Worm (Caenorhabditis elegans): Measurements from ENCODE around the gene R11D1.13.
A peak's percentile ranks its signal among the peaks of the same experiment; 100 is the strongest.

Gene R11D1.13

DNA sequence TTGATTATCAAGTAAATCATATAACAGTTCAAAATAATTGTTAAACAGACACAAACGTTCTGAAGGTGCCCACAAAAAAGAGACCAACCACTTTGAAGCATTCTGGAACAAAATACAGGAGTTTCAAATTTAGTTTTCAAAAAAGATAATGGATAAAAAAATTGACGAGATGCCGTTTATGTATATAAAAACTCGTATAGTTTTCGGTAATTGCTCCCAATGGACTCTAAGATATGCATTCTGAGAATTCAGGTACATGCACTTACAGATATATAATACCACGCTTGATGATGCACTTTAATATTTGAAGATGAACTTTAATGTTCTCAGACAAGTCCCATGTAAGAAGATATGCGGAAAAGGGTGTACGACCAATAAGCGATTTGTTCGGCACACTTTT lies 8.3 kb upstream of the R11D1.13 start, which contains the start of gene str-181:
str-181 (minus strand) TSS at position 101 of the 400 bp plus-strand sequence.
- no peak for TF ChIP-seq nfya-1 (tag; optimal IDR thresholded peaks at IDR 0.05)
- no peak for TF ChIP-seq ceh-18 (tag; optimal IDR thresholded peaks at IDR 0.05)

ce11 chrV:12719713-12720112 lies 7.2 kb upstream of the R11D1.13 start, which contains the start of gene R11D1.7:
Gene R11D1.7 (plus strand): TSS chrV:12720013.
- TF ChIP-seq ttx-3 (tag; optimal IDR thresholded peaks at IDR 0.05) (no peak), T23F11.4 (GFP tag; optimal IDR thresholded peaks at IDR 0.05) (no peak), pax-1 (tag; optimal IDR thresholded peaks at IDR 0.05) (no peak), ceh-14 (tag; optimal IDR thresholded peaks at IDR 0.05) (no peak)

DNA sequence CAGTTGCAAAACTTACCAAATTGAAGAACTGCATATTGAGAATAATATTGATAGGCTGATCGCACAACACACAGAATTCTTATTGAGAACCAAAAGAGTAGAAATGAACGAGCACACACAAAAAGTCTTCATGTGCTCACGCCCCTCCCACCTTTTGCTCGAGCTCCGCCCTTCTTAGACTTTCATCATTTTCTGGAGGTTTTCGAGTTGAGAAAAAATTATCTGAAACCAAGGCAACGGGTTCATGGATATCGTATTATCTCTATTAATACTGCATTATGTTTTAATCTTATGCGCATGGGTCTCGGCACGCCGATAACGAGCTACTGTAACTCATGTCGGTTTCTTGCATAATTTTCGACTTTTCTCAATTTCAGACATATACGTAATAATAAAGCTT lies 1.1 kb upstream of the R11D1.13 start, which contains the start of gene R11D1.12:
R11D1.12 (minus strand) TSS at position 101 of the 400 bp plus-strand sequence.
- TF ChIP-seq rnt-1 (tag; optimal IDR thresholded peaks at IDR 0.05) (no peak), ceh-2 (tag; optimal IDR thresholded peaks at IDR 0.05) (no peak), hlh-6 (tag; optimal IDR thresholded peaks at IDR 0.05) (no peak), nfya-1 (tag; optimal IDR thresholded peaks at IDR 0.05) (no peak), tbx-2 (tag; optimal IDR thresholded peaks at IDR 0.05) (no peak), pros-1 (tag; optimal IDR thresholded peaks at IDR 0.05) (no peak), F13H6.1 (tag; optimal IDR thresholded peaks at IDR 0.05) (no peak), ceh-31 (tag; optimal IDR thresholded peaks at IDR 0.05) (no peak), eyg-1 (tag; optimal IDR thresholded peaks at IDR 0.05) (no peak), ama-1 (optimal IDR thresholded peaks at IDR 0.05) (no peak)

ce11 chrV:12728062-12728665 lies 1.2 kb downstream of the R11D1.13 start, which contains the start of the genes rpl-28 and mrpl-49:
Gene rpl-28 (minus strand): TSS chrV:12728112.
Gene mrpl-49 (plus strand): TSS chrV:12728631.
- peak; percentile 5 for TF ChIP-seq ttx-3 (tag; optimal IDR thresholded peaks at IDR 0.05)
- TF ChIP-seq gmeb-2 (tag; optimal IDR thresholded peaks at IDR 0.05), result no peak
- TF ChIP-seq npax-4 (tag; optimal IDR thresholded peaks at IDR 0.05), result no peak
- peak; percentile 3 for TF ChIP-seq ceh-14 (tag; optimal IDR thresholded peaks at IDR 0.05)
- TF ChIP-seq ztf-16 (tag; optimal IDR thresholded peaks at IDR 0.05), result no peak
- no peak for TF ChIP-seq lin-11 (tag; optimal IDR thresholded peaks at IDR 0.05)
- TF ChIP-seq syd-9 (tag; optimal IDR thresholded peaks at IDR 0.05), result no peak
- no peak for TF ChIP-seq ceh-48 (tag; optimal IDR thresholded peaks at IDR 0.05)
- no peak for TF ChIP-seq ets-4 (tag; optimal IDR thresholded peaks at IDR 0.05)
- TF ChIP-seq unc-86 (tag; optimal IDR thresholded peaks at IDR 0.05), result peak; percentile 4
- TF ChIP-seq mec-3 (tag; optimal IDR thresholded peaks at IDR 0.05; ENCODE audit: borderline replicate concordance), result no peak
- no peak for TF ChIP-seq T23F11.4 (GFP tag; optimal IDR thresholded peaks at IDR 0.05)
- TF ChIP-seq sdc-2 (tag; optimal IDR thresholded peaks at IDR 0.05), result no peak
- no peak for TF ChIP-seq pqm-1 (tag; optimal IDR thresholded peaks at IDR 0.05)
- TF ChIP-seq nfya-1 (tag; optimal IDR thresholded peaks at IDR 0.05), result peak; percentile 76
- TF ChIP-seq hlh-13 (GFP tag; optimal IDR thresholded peaks at IDR 0.05), result no peak
- no peak for TF ChIP-seq hlh-6 (tag; optimal IDR thresholded peaks at IDR 0.05)
- no peak for TF ChIP-seq unc-55 (GFP tag; optimal IDR thresholded peaks at IDR 0.05)
- TF ChIP-seq ama-1 (optimal IDR thresholded peaks at IDR 0.05), result no peak
- no peak for TF ChIP-seq odd-2 (tag; optimal IDR thresholded peaks at IDR 0.05)
- no peak for TF ChIP-seq pha-4 (tag; optimal IDR thresholded peaks at IDR 0.05)
- TF ChIP-seq elt-2 (tag; optimal IDR thresholded peaks at IDR 0.05), result peak; percentile 36
- no peak for TF ChIP-seq madf-2 (tag; optimal IDR thresholded peaks at IDR 0.05)
- TF ChIP-seq ceh-45 (GFP tag; IDR thresholded peaks at IDR 0.05), result no peak
- TF ChIP-seq pat-9 (tag; optimal IDR thresholded peaks at IDR 0.05), result no peak
- TF ChIP-seq tbx-2 (tag; optimal IDR thresholded peaks at IDR 0.05), result peak; percentile 16
- TF ChIP-seq ref-2 (tag; optimal IDR thresholded peaks at IDR 0.05), result no peak
- TF ChIP-seq zip-5 (tag; optimal IDR thresholded peaks at IDR 0.05), result no peak
- no peak for TF ChIP-seq sox-2 (GFP tag; IDR thresholded peaks at IDR 0.05)
- TF ChIP-seq pax-1 (tag; optimal IDR thresholded peaks at IDR 0.05), result no peak
- no peak for TF ChIP-seq che-1 (tag; optimal IDR thresholded peaks at IDR 0.05)
- peak; percentile 16 for TF ChIP-seq ceh-34 (tag; optimal IDR thresholded peaks at IDR 0.05)
- no peak for TF ChIP-seq fkh-6 (tag; optimal IDR thresholded peaks at IDR 0.05)
- no peak for TF ChIP-seq ceh-19 (GFP tag; optimal IDR thresholded peaks at IDR 0.05)
- TF ChIP-seq hlh-30 (tag; optimal IDR thresholded peaks at IDR 0.05; ENCODE audit: insufficient read depth), result no peak
- TF ChIP-seq ceh-18 (tag; optimal IDR thresholded peaks at IDR 0.05), result peak; percentile 17
- TF ChIP-seq Y22D7AL.16 (tag; optimal IDR thresholded peaks at IDR 0.05), result no peak
- TF ChIP-seq ceh-6 (GFP tag; optimal IDR thresholded peaks at IDR 0.05), result no peak
- TF ChIP-seq ahr-1 (tag; optimal IDR thresholded peaks at IDR 0.05), result no peak
- TF ChIP-seq pag-3 (tag; optimal IDR thresholded peaks at IDR 0.05; ENCODE audit: borderline replicate concordance), result no peak
